Fruit fly (Drosophila melanogaster) Kc167 (cell line): Measurements from ENCODE around the gene CG17147.

Experiments
- Sin3A ChIP-seq: fragments of >200 bp; optimal IDR thresholded peaks from 2 replicates; lab custom pipeline; 2018; ENCODE audit warnings: missing external identifiers
- psq ChIP-seq: fragments of >200 bp; optimal IDR thresholded peaks from 2 replicates; lab custom pipeline; 2017; ENCODE audit warnings: missing external identifiers

dm6 chr3L:20197213-20197612 is 26.5 kb upstream of the CG17147 start:
- TF ChIP-seq Sin3A (lab: Kevin White, UChicago) (no peak), psq (lab: Kevin White, UChicago) (no peak)
